Worm (Caenorhabditis elegans) whole organism, young adult: ENCODE results near the gene nlp-56.

Experiments used
- B0035.1 ChIP-seq: sonication (generic microtip); optimal IDR thresholded peaks from 2 replicates; lab custom pipeline; 2016; ENCODE audit warnings: missing genetic modification characterization, mild to moderate bottlenecking, missing compliant biosample characterization, missing genotype, missing genetic modification reagents
- B0261.1 ChIP-seq: sonication (generic microtip); optimal IDR thresholded peaks from 2 replicates; lab custom pipeline; 2016; ENCODE audit warnings: mild to moderate bottlenecking, missing genetic modification characterization, moderate library complexity, missing compliant biosample characterization
- F10E7.11 ChIP-seq: sonication (generic microtip); optimal IDR thresholded peaks from 2 replicates; lab custom pipeline; 2017; ENCODE audit warnings: mild to moderate bottlenecking, missing genetic modification characterization, moderate library complexity, missing compliant biosample characterization
- F33H1.4 ChIP-seq: fragments of 200-800 bp; sonication (Bioruptor generic); IDR thresholded peaks from 2 replicates; pipeline ENCODE4 v1.3.6; 2022; ENCODE audit warnings: missing genetic modification reagents, missing genetic modification characterization, missing compliant biosample characterization
- F37B4.10 ChIP-seq: fragments of 200-800 bp; sonication (Bioruptor generic); IDR thresholded peaks from 2 replicates; pipeline ENCODE4 v1.3.6; 2022; ENCODE audit warnings: missing genetic modification characterization, missing compliant biosample characterization
- F52B5.7 ChIP-seq: sonication (generic microtip); optimal IDR thresholded peaks from 2 replicates; lab custom pipeline; 2016; ENCODE audit warnings: mild to moderate bottlenecking, missing genetic modification characterization, missing compliant biosample characterization
- F55B11.4 ChIP-seq: sonication (generic microtip); optimal IDR thresholded peaks from 2 replicates; lab custom pipeline; 2016; ENCODE audit warnings: missing compliant biosample characterization, missing genetic modification characterization, borderline replicate concordance; ENCODE audit not compliant: insufficient read depth
- K12H6.12 ChIP-seq: fragments of 200-800 bp; sonication (Bioruptor generic); optimal IDR thresholded peaks from 2 replicates; lab custom pipeline; 2018; ENCODE audit warnings: mild to moderate bottlenecking, missing genetic modification characterization, missing compliant biosample characterization
- Y53G8AR.9 ChIP-seq: fragments of 200-800 bp; sonication (Bioruptor generic); conservative IDR thresholded peaks from 2 replicates; pipeline ENCODE4 v1.3.6; 2022; ENCODE audit warnings: missing genetic modification reagents, missing genetic modification characterization, missing compliant biosample characterization
- ZK185.1 ChIP-seq: sonication (generic microtip); optimal IDR thresholded peaks from 2 replicates; lab custom pipeline; 2016; ENCODE audit warnings: mild to moderate bottlenecking, missing genetic modification characterization, missing compliant biosample characterization; ENCODE audit not compliant: poor library complexity, severe bottlenecking
- ama-1 ChIP-seq, 3 experiments: fragments of 150-350 bp in 1 of 3; sonication (generic microtip) in 2 of 3; optimal IDR thresholded peaks; 2 replicates each; lab custom pipeline; 2014 to 2018; ENCODE audit warnings: missing biosample characterization in 2 of 3, missing genetic modification characterization in 2 of 3, missing genetic modification reagents in 2 of 3
- atf-7 ChIP-seq: sonication (generic microtip); optimal IDR thresholded peaks from 2 replicates; lab custom pipeline; 2017; ENCODE audit warnings: mild to moderate bottlenecking, missing genetic modification characterization, missing compliant biosample characterization
- attf-5 ChIP-seq: fragments of 200-800 bp; sonication (Bioruptor generic); optimal IDR thresholded peaks from 2 replicates; lab custom pipeline; 2018; ENCODE audit warnings: mild to moderate bottlenecking, missing genetic modification characterization, missing compliant biosample characterization
- attf-6 ChIP-seq: fragments of 200-800 bp; sonication (Bioruptor generic); IDR thresholded peaks from 2 replicates; pipeline ENCODE4 v1.3.6; 2022; ENCODE audit warnings: missing genetic modification reagents, missing genetic modification characterization, missing compliant biosample characterization
- cebp-1 ChIP-seq, 2 experiments: fragments of 200-800 bp in 1 of 2; sonication (Bioruptor generic) in 1 of 2; sonication (generic microtip) in 1 of 2; IDR thresholded peaks in 1 of 2; optimal IDR thresholded peaks in 1 of 2; 2 replicates each; pipeline versions ENCODE4 v1.3.6 to Lab custom; 2017 to 2022; ENCODE audit warnings: missing compliant biosample characterization in 2 of 2, missing genetic modification characterization in 2 of 2, mild to moderate bottlenecking in 1 of 2, missing genetic modification reagents in 1 of 2, moderate library complexity in 1 of 2
- ceh-40 ChIP-seq: fragments of 200-800 bp; sonication (Bioruptor generic); IDR thresholded peaks from 2 replicates; pipeline ENCODE4 v1.3.6; 2022; ENCODE audit warnings: missing genetic modification characterization, missing compliant biosample characterization
- ceh-79 ChIP-seq: sonication (generic microtip); optimal IDR thresholded peaks from 2 replicates; lab custom pipeline; 2017; ENCODE audit warnings: mild to moderate bottlenecking, missing genetic modification characterization, missing compliant biosample characterization
- ceh-91 ChIP-seq: fragments of 200-800 bp; sonication (Bioruptor generic); IDR thresholded peaks from 2 replicates; pipeline ENCODE4 v1.3.6; 2022; ENCODE audit warnings: missing genetic modification reagents, missing genetic modification characterization, missing compliant biosample characterization
- dox-1 ChIP-seq: fragments of 200-800 bp; sonication (Bioruptor generic); IDR thresholded peaks from 2 replicates; pipeline ENCODE4 v1.3.6; 2022; ENCODE audit warnings: missing genetic modification reagents, missing genetic modification characterization, missing compliant biosample characterization
- dpff-1 ChIP-seq: sonication (generic microtip); optimal IDR thresholded peaks from 2 replicates; lab custom pipeline; 2017; ENCODE audit warnings: mild to moderate bottlenecking, missing genetic modification characterization, missing compliant biosample characterization
- efl-1 ChIP-seq: fragments of 150-350 bp; optimal IDR thresholded peaks from 2 replicates; lab custom pipeline; 2014; ENCODE audit warnings: missing biosample characterization, missing genetic modification reagents, missing genetic modification characterization
- egl-44 ChIP-seq: fragments of 200-800 bp; sonication (Bioruptor generic); IDR thresholded peaks from 2 replicates; pipeline ENCODE4 v1.3.6; 2022; ENCODE audit warnings: missing genetic modification reagents, missing genetic modification characterization, missing compliant biosample characterization
- ekl-4 ChIP-seq: fragments of 200-800 bp; sonication (Bioruptor generic); IDR thresholded peaks from 2 replicates; pipeline ENCODE4 v1.3.6; 2022; ENCODE audit warnings: missing genetic modification reagents, missing genetic modification characterization, missing compliant biosample characterization
- ets-4 ChIP-seq: fragments of 200-800 bp; sonication (Bioruptor generic); optimal IDR thresholded peaks from 2 replicates; lab custom pipeline; 2018; ENCODE audit warnings: mild to moderate bottlenecking, missing genetic modification characterization, missing compliant biosample characterization
- fkh-3 ChIP-seq: sonication (generic microtip); optimal IDR thresholded peaks from 2 replicates; lab custom pipeline; 2016; ENCODE audit warnings: mild to moderate bottlenecking, missing genetic modification characterization, missing compliant biosample characterization
- hlh-12 ChIP-seq: sonication (generic microtip); optimal IDR thresholded peaks from 2 replicates; lab custom pipeline; 2016; ENCODE audit warnings: missing genetic modification characterization, missing compliant biosample characterization
- hmg-1.2 ChIP-seq: fragments of 200-800 bp; sonication (Bioruptor generic); IDR thresholded peaks from 2 replicates; pipeline ENCODE4 v1.3.6; 2022; ENCODE audit warnings: missing genetic modification reagents, missing genetic modification characterization, missing compliant biosample characterization
- hmg-20 ChIP-seq: fragments of 200-800 bp; sonication (Bioruptor generic); IDR thresholded peaks from 2 replicates; pipeline ENCODE4 v1.3.6; 2022; ENCODE audit warnings: missing genetic modification reagents, missing genetic modification characterization, missing compliant biosample characterization
- lin-26 ChIP-seq: fragments of 200-800 bp; sonication (Bioruptor generic); IDR thresholded peaks from 2 replicates; pipeline ENCODE4 v1.3.6; 2022; ENCODE audit warnings: missing genetic modification reagents, missing genetic modification characterization, missing compliant biosample characterization
- lin-40 ChIP-seq: sonication (generic microtip); optimal IDR thresholded peaks from 2 replicates; lab custom pipeline; 2016; ENCODE audit warnings: missing genetic modification characterization, mild to moderate bottlenecking, missing compliant biosample characterization, missing genotype, missing genetic modification reagents
- lsl-1 ChIP-seq: fragments of 200-800 bp; sonication (Bioruptor generic); optimal IDR thresholded peaks from 2 replicates; lab custom pipeline; 2018; ENCODE audit warnings: mild to moderate bottlenecking, missing genetic modification characterization, moderate library complexity, missing compliant biosample characterization
- madf-3 ChIP-seq: fragments of 200-800 bp; sonication (Bioruptor generic); IDR thresholded peaks from 2 replicates; pipeline ENCODE4 v1.3.6; 2022; ENCODE audit warnings: missing genetic modification reagents, missing genetic modification characterization, missing compliant biosample characterization
- madf-8 ChIP-seq: fragments of 200-800 bp; sonication (Bioruptor generic); conservative IDR thresholded peaks from 2 replicates; pipeline ENCODE4 v1.3.6; 2022; ENCODE audit warnings: missing genetic modification reagents, missing genetic modification characterization, missing compliant biosample characterization
- mxl-1 ChIP-seq: sonication (generic microtip); optimal IDR thresholded peaks from 2 replicates; lab custom pipeline; 2016; ENCODE audit warnings: missing genetic modification characterization, missing compliant biosample characterization
- nfya-1 ChIP-seq: sonication (generic microtip); optimal IDR thresholded peaks from 2 replicates; lab custom pipeline; 2017; ENCODE audit warnings: antibody characterized with exemption, missing compliant biosample characterization, missing genetic modification characterization, borderline replicate concordance; ENCODE audit not compliant: insufficient read depth
- nfyb-1 ChIP-seq: fragments of 200-800 bp; sonication (Bioruptor generic); IDR thresholded peaks from 2 replicates; pipeline ENCODE4 v1.3.6; 2022; ENCODE audit warnings: missing genetic modification reagents, missing genetic modification characterization, missing compliant biosample characterization
- nhr-120 ChIP-seq: fragments of 200-800 bp; sonication (Bioruptor generic); IDR thresholded peaks from 2 replicates; pipeline ENCODE4 v1.3.6; 2022; ENCODE audit warnings: missing genetic modification characterization, missing compliant biosample characterization
- nhr-27 ChIP-seq: fragments of 200-800 bp; sonication (Bioruptor generic); optimal IDR thresholded peaks from 2 replicates; lab custom pipeline; 2018; ENCODE audit warnings: mild to moderate bottlenecking, missing genetic modification characterization, moderate library complexity, missing compliant biosample characterization
- nhr-90 ChIP-seq: sonication (generic microtip); optimal IDR thresholded peaks from 2 replicates; lab custom pipeline; 2016; ENCODE audit warnings: missing genotype, mild to moderate bottlenecking, missing genetic modification characterization, missing compliant biosample characterization
- repo-1 ChIP-seq: sonication (generic microtip); optimal IDR thresholded peaks from 2 replicates; lab custom pipeline; 2017; ENCODE audit warnings: mild to moderate bottlenecking, missing genetic modification characterization, missing compliant biosample characterization
- sea-2 ChIP-seq: fragments of 200-800 bp; sonication (Bioruptor generic); IDR thresholded peaks from 2 replicates; pipeline ENCODE4 v1.3.6; 2022; ENCODE audit warnings: missing genetic modification characterization, missing compliant biosample characterization
- snpc-3.4 ChIP-seq: sonication (generic microtip); optimal IDR thresholded peaks from 2 replicates; lab custom pipeline; 2017; ENCODE audit warnings: missing genetic modification characterization, mild to moderate bottlenecking, missing compliant biosample characterization, antibody characterized with exemption, moderate library complexity, missing genotype, missing genetic modification reagents
- sptf-2 ChIP-seq: fragments of 200-800 bp; sonication (Bioruptor generic); optimal IDR thresholded peaks from 2 replicates; lab custom pipeline; 2018; ENCODE audit warnings: mild to moderate bottlenecking, missing genetic modification characterization, missing compliant biosample characterization
- tlf-1 ChIP-seq: fragments of 200-800 bp; sonication (Bioruptor generic); optimal IDR thresholded peaks from 2 replicates; lab custom pipeline; 2018; ENCODE audit warnings: mild to moderate bottlenecking, missing genetic modification characterization, missing compliant biosample characterization
- xnd-1 ChIP-seq: sonication (generic microtip); optimal IDR thresholded peaks from 2 replicates; lab custom pipeline; 2016; ENCODE audit warnings: missing genotype, missing genetic modification reagents, missing genetic modification characterization, missing compliant biosample characterization
- zfh-2 ChIP-seq: fragments of 200-800 bp; sonication (Bioruptor generic); conservative IDR thresholded peaks from 2 replicates; pipeline ENCODE4 v1.3.6; 2022; ENCODE audit warnings: missing genetic modification reagents, missing genetic modification characterization, missing compliant biosample characterization
- zim-3 ChIP-seq: sonication (generic microtip); optimal IDR thresholded peaks from 2 replicates; lab custom pipeline; 2017; ENCODE audit warnings: mild to moderate bottlenecking, missing genetic modification characterization, moderate library complexity, missing compliant biosample characterization

Gene nlp-56

ce11 chrIV:14767693-14768251, 16.8 kb downstream of the nlp-56 start, which contains the start of the genes mrps-7 and Y57G11C.3 (continued):
- peak; percentile 56 for TF ChIP-seq madf-8 (GFP tag; lab: Robert Waterston, UW)
- no peak for TF ChIP-seq lin-26 (GFP tag; lab: Robert Waterston, UW)
- TF ChIP-seq egl-44 (GFP tag; lab: Robert Waterston, UW): no peak
- no peak for TF ChIP-seq F37B4.10 (GFP tag; lab: Robert Waterston, UW)
- no peak for TF ChIP-seq atf-7 (tag; lab: Kevin White, UChicago)
- TF ChIP-seq nfyb-1: peak; percentile 42; the same call in 1 of the 2 replicates
- no peak for TF ChIP-seq ceh-40 (GFP tag; lab: Robert Waterston, UW)
- TF ChIP-seq sea-2: no peak
- TF ChIP-seq hmg-1.2 (GFP tag; lab: Robert Waterston, UW): peak; percentile 99
- TF ChIP-seq madf-3 (GFP tag; lab: Robert Waterston, UW): no peak
- TF ChIP-seq hlh-12 (tag; lab: Kevin White, UChicago): no peak
- no peak for TF ChIP-seq F10E7.11 (tag; lab: Kevin White, UChicago)
- no peak for TF ChIP-seq zfh-2 (GFP tag; lab: Robert Waterston, UW)
- TF ChIP-seq dox-1 (GFP tag; lab: Robert Waterston, UW): peak; percentile 86
- TF ChIP-seq efl-1 (GFP tag; lab: Kevin White, UChicago): peak; percentile 54
- peak; percentile 12 for TF ChIP-seq xnd-1
- no peak for TF ChIP-seq mxl-1 (tag; lab: Kevin White, UChicago)
- peak; percentile 92 for TF ChIP-seq attf-6 (GFP tag; lab: Robert Waterston, UW)
- TF ChIP-seq ama-1 (optimal IDR thresholded peaks at IDR 0.05; lab: Kevin White, UChicago): peak; percentile 27
- TF ChIP-seq ama-1 (GFP tag; optimal IDR thresholded peaks at IDR 0.05; lab: Kevin White, UChicago): no peak
- TF ChIP-seq ceh-91 (GFP tag; lab: Robert Waterston, UW): no peak
- TF ChIP-seq nhr-27 (tag; lab: Kevin White, UChicago): no peak
- TF ChIP-seq lin-40: peak; percentile 89
- TF ChIP-seq tlf-1 (GFP tag; lab: Kevin White, UChicago): peak; percentile 20
- TF ChIP-seq ZK185.1: peak; percentile 78
- TF ChIP-seq F55B11.4 (tag; lab: Kevin White, UChicago): no peak
- no peak for TF ChIP-seq ceh-79 (tag; lab: Kevin White, UChicago)
- TF ChIP-seq nhr-90 (tag; lab: Kevin White, UChicago): no peak
- TF ChIP-seq snpc-3.4: peak; percentile 36
- no peak for TF ChIP-seq fkh-3 (tag; lab: Kevin White, UChicago)
- no peak for TF ChIP-seq ets-4
- peak; percentile 79 for TF ChIP-seq attf-5 (GFP tag; lab: Kevin White, UChicago)
- TF ChIP-seq cebp-1 (GFP tag; IDR thresholded peaks at IDR 0.05; lab: Robert Waterston, UW): peak; percentile 93
- peak; percentile 96 for TF ChIP-seq cebp-1 (tag; optimal IDR thresholded peaks at IDR 0.05; lab: Kevin White, UChicago)
- no peak for TF ChIP-seq B0035.1 (tag; lab: Kevin White, UChicago)
- TF ChIP-seq sptf-2 (GFP tag; lab: Kevin White, UChicago): no peak
- no peak for TF ChIP-seq nhr-120 (GFP tag; lab: Robert Waterston, UW)
- TF ChIP-seq nfya-1 (tag; lab: Kevin White, UChicago): no peak
- TF ChIP-seq ekl-4 (GFP tag; lab: Robert Waterston, UW): peak; percentile 58; the same call in 1 of the 2 replicates
- peak; percentile 69 for TF ChIP-seq K12H6.12 (tag; lab: Kevin White, UChicago)
- no peak for TF ChIP-seq B0261.1
- TF ChIP-seq Y53G8AR.9 (GFP tag; lab: Robert Waterston, UW): no peak; the same call in 1 of the 2 replicates
- peak; percentile 45 for TF ChIP-seq lsl-1 (GFP tag; lab: Kevin White, UChicago)
- no peak for TF ChIP-seq dpff-1 (tag; lab: Kevin White, UChicago)
- no peak for TF ChIP-seq repo-1 (tag; lab: Kevin White, UChicago)
- TF ChIP-seq hmg-20 (GFP tag; lab: Robert Waterston, UW): 0 out of 2 replicates have a peak, but pooled peaks have one; percentile 50
- TF ChIP-seq F52B5.7 (tag; lab: Kevin White, UChicago): no peak
- TF ChIP-seq zim-3 (tag; lab: Kevin White, UChicago): no peak
- TF ChIP-seq F33H1.4 (GFP tag; lab: Robert Waterston, UW): peak; percentile 56; the same call in 1 of the 2 replicates
